Worm (Caenorhabditis elegans): ENCODE results near the gene smu-2.

Gene smu-2

DNA sequence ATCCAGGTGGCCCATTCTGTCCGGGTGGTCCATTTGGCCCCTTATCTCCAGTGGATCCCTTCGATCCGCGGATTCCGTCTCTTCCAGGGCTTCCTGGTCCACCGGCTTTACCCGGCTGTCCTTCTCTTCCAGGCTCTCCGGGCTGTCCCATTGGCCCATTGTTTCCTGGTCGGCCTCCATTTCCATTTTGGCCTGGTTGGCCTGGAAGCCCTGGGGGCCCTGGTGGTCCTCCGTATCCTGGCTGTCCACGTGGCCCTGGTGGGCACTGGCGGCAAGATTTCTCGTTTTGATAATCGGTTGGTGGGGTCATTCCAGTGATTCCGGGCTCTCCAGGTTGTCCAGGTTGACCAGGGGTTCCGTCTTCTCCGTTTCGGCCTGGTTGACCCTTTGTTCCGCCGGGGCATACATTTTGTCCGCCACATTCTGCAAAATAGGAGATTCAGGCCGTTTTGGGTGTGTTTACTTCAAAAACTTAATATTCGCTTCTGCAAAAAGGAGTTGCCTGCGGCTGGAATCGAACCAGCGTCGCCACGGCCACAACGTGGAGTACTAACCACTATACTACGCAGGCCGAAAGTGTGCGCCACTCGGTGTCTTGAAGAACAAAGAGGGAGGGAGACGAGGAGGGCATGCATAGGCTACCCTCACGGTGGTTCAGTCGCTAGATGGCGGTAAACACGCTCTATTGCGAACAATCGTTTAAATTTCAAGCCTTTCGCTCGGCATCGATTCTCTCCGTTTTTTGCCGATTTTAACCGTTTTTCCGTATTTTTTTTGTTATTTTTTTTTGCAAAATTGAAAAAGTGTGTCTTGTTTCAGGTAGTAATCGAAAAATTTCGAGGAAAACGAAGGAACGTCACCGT lies 39.0 kb downstream of the smu-2 start, which contains the start of gene W09G10.9 (continued):
- TF ChIP-seq lsy-2 (tag; optimal IDR thresholded peaks at IDR 0.05) (peak; percentile 72 to 77), nhr-76 (tag; optimal IDR thresholded peaks at IDR 0.05) (no peak), hlh-17 (GFP tag; optimal IDR thresholded peaks at IDR 0.05; ENCODE audit: borderline replicate concordance) (no peak), egl-27 (tag; optimal IDR thresholded peaks at IDR 0.05) (no peak), mep-1 (tag; optimal IDR thresholded peaks at IDR 0.05) (peak; percentile 23), snpc-4 (tag; optimal IDR thresholded peaks at IDR 0.05) (peak; percentile 27), sox-4 (tag; optimal IDR thresholded peaks at IDR 0.05) (no peak), efl-1 (optimal IDR thresholded peaks at IDR 0.05) (peak; percentile 38 to 53), efl-1 (GFP tag; optimal IDR thresholded peaks at IDR 0.05 in 1 of 2) (peak; percentile 29 to 93), grh-1 (GFP tag; IDR thresholded peaks at IDR 0.05) (peak; percentile 34; the same call in 1 of the 2 replicates), unc-98 (GFP tag; IDR thresholded peaks at IDR 0.05) (no peak), nhr-47 (tag; optimal IDR thresholded peaks at IDR 0.05) (peak; percentile 84), ceh-8 (GFP tag; optimal IDR thresholded peaks at IDR 0.05) (no peak), hpl-2 (GFP tag; optimal IDR thresholded peaks at IDR 0.05) (no peak), xbp-1 (tag; optimal IDR thresholded peaks at IDR 0.05) (peak; percentile 72), snu-23 (GFP tag; optimal IDR thresholded peaks at IDR 0.05) (peak; percentile 83), fos-1 (tag; optimal IDR thresholded peaks at IDR 0.05) (no peak), unc-62 (GFP tag; optimal IDR thresholded peaks at IDR 0.05) (no peak), ztf-4 (tag; optimal IDR thresholded peaks at IDR 0.05) (no peak), sup-37 (GFP tag; optimal IDR thresholded peaks at IDR 0.05) (no peak), C34B4.2 (tag; optimal IDR thresholded peaks at IDR 0.05) (no peak), nhr-237 (tag; optimal IDR thresholded peaks at IDR 0.05) (no peak), fkh-8 (tag; optimal IDR thresholded peaks at IDR 0.05) (peak; percentile 78), ets-5 (GFP tag; IDR thresholded peaks at IDR 0.05) (no peak), ceh-88 (GFP tag; IDR thresholded peaks at IDR 0.05) (peak; percentile 73), rnt-1 (tag; optimal IDR thresholded peaks at IDR 0.05) (peak; percentile 79), aha-1 (tag; optimal IDR thresholded peaks at IDR 0.05) (no peak), skn-1 (tag; optimal IDR thresholded peaks at IDR 0.05) (peak; percentile 41), tlp-1 (tag; optimal IDR thresholded peaks at IDR 0.05) (no peak), nhr-84 (tag; optimal IDR thresholded peaks at IDR 0.05) (no peak), pag-3 (tag; optimal IDR thresholded peaks at IDR 0.05; ENCODE audit: borderline replicate concordance, insufficient read depth) (no peak), lin-39 (tag; optimal IDR thresholded peaks at IDR 0.05) (no peak), ces-1 (GFP tag; optimal IDR thresholded peaks at IDR 0.05) (no peak), elt-3 (tag; optimal IDR thresholded peaks at IDR 0.05) (peak in 2 of 6 experiments; percentile 4 to 19), egl-13 (tag; optimal IDR thresholded peaks at IDR 0.05) (peak; percentile 54), unc-30 (tag; optimal IDR thresholded peaks at IDR 0.05) (no peak), mdl-1 (tag; optimal IDR thresholded peaks at IDR 0.05) (peak in 1 of 2 experiments; percentile 61), zip-4 (GFP tag; optimal IDR thresholded peaks at IDR 0.05) (peak; percentile 27), ceh-90 (tag; optimal IDR thresholded peaks at IDR 0.05) (no peak), nhr-28 (tag; optimal IDR thresholded peaks at IDR 0.05) (no peak), efl-3 (GFP tag; optimal IDR thresholded peaks at IDR 0.05) (no peak), F16B12.6 (tag; optimal IDR thresholded peaks at IDR 0.05) (peak; percentile 48), unc-86 (tag; optimal IDR thresholded peaks at IDR 0.05) (peak; percentile 55), ceh-82 (tag; optimal IDR thresholded peaks at IDR 0.05) (peak; percentile 46 to 63 (median 62)), mab-9 (GFP tag; IDR thresholded peaks at IDR 0.05) (peak; percentile 75), hlh-4 (tag; optimal IDR thresholded peaks at IDR 0.05) (no peak), irx-1 (tag; optimal IDR thresholded peaks at IDR 0.05) (peak; percentile 40), alr-1 (tag; optimal IDR thresholded peaks at IDR 0.05; ENCODE audit: borderline replicate concordance) (no peak), lin-15B (tag; optimal IDR thresholded peaks at IDR 0.05) (peak; percentile 13), aly-2 (tag; optimal IDR thresholded peaks at IDR 0.05) (no peak), nhr-19 (GFP tag; conservative IDR thresholded peaks at IDR 0.05) (peak; percentile 88)
